Fruit fly (Drosophila melanogaster) whole organism, prepupa: ENCODE measurements around the gene Sodh2.
A peak's percentile ranks its signal among the peaks of the same experiment; 100 is the strongest.

Experiments used
- Blimp-1 ChIP-seq: fragments of 200-800 bp; sonication (Bioruptor generic); optimal IDR thresholded peaks from 3 replicates; lab custom pipeline; 2017; ENCODE audit warnings: missing biosample characterization, missing genetic modification characterization, mild to moderate bottlenecking, moderate library complexity, missing genetic modification reagents
- CG10669 ChIP-seq: fragments of 200-800 bp; sonication (Bioruptor generic); optimal IDR thresholded peaks from 3 replicates; lab custom pipeline; 2018; ENCODE audit warnings: missing biosample characterization, mild to moderate bottlenecking, missing genetic modification characterization, moderate library complexity
- CG11762 ChIP-seq: fragments of 200-800 bp; sonication (Bioruptor generic); optimal IDR thresholded peaks from 3 replicates; lab custom pipeline; 2016; ENCODE audit warnings: missing biosample characterization, missing genetic modification characterization; ENCODE audit not compliant: insufficient read depth
- CG15336 ChIP-seq: fragments of 200-800 bp; sonication (Bioruptor generic); IDR thresholded peaks from 2 replicates; pipeline ENCODE4 v1.3.6; 2022; ENCODE audit warnings: missing biosample characterization, missing genetic modification characterization
- CG1621 ChIP-seq: fragments of 200-800 bp; sonication (Bioruptor generic); optimal IDR thresholded peaks from 3 replicates; lab custom pipeline; 2018; ENCODE audit warnings: missing biosample characterization, mild to moderate bottlenecking, missing genetic modification characterization
- CG3032 ChIP-seq: fragments of 200-800 bp; optimal IDR thresholded peaks from 2 replicates; lab custom pipeline; 2019; ENCODE audit warnings: missing biosample characterization, mild to moderate bottlenecking, missing genetic modification characterization, moderate library complexity
- CG32006 ChIP-seq: fragments of 200-800 bp; sonication (Bioruptor generic); optimal IDR thresholded peaks from 3 replicates; lab custom pipeline; 2017; ENCODE audit warnings: missing biosample characterization, mild to moderate bottlenecking, missing genetic modification characterization
- CG3919 ChIP-seq: fragments of 200-800 bp; sonication (Bioruptor generic); optimal IDR thresholded peaks from 3 replicates; lab custom pipeline; 2016; ENCODE audit warnings: missing biosample characterization, missing genetic modification characterization
- CG6163 ChIP-seq: fragments of 200-800 bp; sonication (Bioruptor generic); IDR thresholded peaks from 3 replicates; pipeline ENCODE4 v1.3.6; 2022; ENCODE audit warnings: missing biosample characterization, missing genetic modification characterization
- CG6276 ChIP-seq: fragments of 200-800 bp; sonication (Bioruptor generic); optimal IDR thresholded peaks from 2 replicates; lab custom pipeline; 2017; ENCODE audit warnings: missing biosample characterization, mild to moderate bottlenecking, missing genetic modification characterization
- CG6792 ChIP-seq: fragments of 200-800 bp; sonication (Bioruptor generic); optimal IDR thresholded peaks from 3 replicates; lab custom pipeline; 2016; ENCODE audit warnings: missing biosample characterization, missing genetic modification characterization
- CG6808 ChIP-seq: fragments of 200-800 bp; sonication (Bioruptor generic); optimal IDR thresholded peaks from 3 replicates; lab custom pipeline; 2017; ENCODE audit warnings: missing biosample characterization, missing genetic modification characterization, mild to moderate bottlenecking, moderate library complexity, missing genetic modification reagents
- CG6854 ChIP-seq: fragments of 200-800 bp; sonication (Bioruptor generic); optimal IDR thresholded peaks from 2 replicates; lab custom pipeline; 2017; ENCODE audit warnings: missing biosample characterization, mild to moderate bottlenecking, missing genetic modification characterization
- CG8119 ChIP-seq: fragments of 200-800 bp; sonication (Bioruptor generic); IDR thresholded peaks from 3 replicates; pipeline ENCODE4 v1.3.6; 2022; ENCODE audit warnings: missing biosample characterization, missing genetic modification characterization
- Eip78C ChIP-seq: fragments of 200-800 bp; sonication (Bioruptor generic); peaks from one replicate; lab custom pipeline; 2016; ENCODE audit warnings: missing biosample characterization, missing genetic modification characterization
- Eip93F ChIP-seq: fragments of 200-800 bp; sonication (Bioruptor generic); optimal IDR thresholded peaks from 2 replicates; lab custom pipeline; 2016; ENCODE audit warnings: missing biosample characterization, mild to moderate bottlenecking, missing genetic modification characterization
- Gug ChIP-seq: fragments of 200-800 bp; sonication (Bioruptor generic); IDR thresholded peaks from 2 replicates; pipeline ENCODE4 v1.3.6; 2022; ENCODE audit warnings: missing biosample characterization, missing genetic modification characterization
- Hr38 ChIP-seq: sonication (Bioruptor generic); optimal IDR thresholded peaks from 2 replicates; lab custom pipeline; 2016; ENCODE audit warnings: missing biosample characterization, missing genetic modification characterization
- Hr39 ChIP-seq: fragments of 200-800 bp; sonication (Bioruptor generic); optimal IDR thresholded peaks from 2 replicates; lab custom pipeline; 2016; ENCODE audit warnings: missing biosample characterization, missing genetic modification characterization
- Hr4 ChIP-seq: fragments of 200-800 bp; sonication (Bioruptor generic); optimal IDR thresholded peaks from 3 replicates; lab custom pipeline; 2016; ENCODE audit warnings: missing biosample characterization, missing genetic modification characterization
- Met ChIP-seq: fragments of 200-800 bp; sonication (Bioruptor generic); optimal IDR thresholded peaks from 3 replicates; lab custom pipeline; 2016; ENCODE audit warnings: missing biosample characterization, missing genetic modification characterization
- OdsH ChIP-seq: fragments of 200-800 bp; sonication (Bioruptor generic); optimal IDR thresholded peaks from 3 replicates; lab custom pipeline; 2016; ENCODE audit warnings: missing biosample characterization, missing genetic modification characterization
- Sox14 ChIP-seq: fragments of 200-800 bp; sonication (Bioruptor generic); optimal IDR thresholded peaks from 3 replicates; lab custom pipeline; 2016; ENCODE audit warnings: missing biosample characterization, missing genetic modification characterization
- acj6 ChIP-seq: fragments of 200-800 bp; sonication (Bioruptor generic); optimal IDR thresholded peaks from 3 replicates; lab custom pipeline; 2016; ENCODE audit warnings: missing biosample characterization, missing genetic modification characterization
- dsx ChIP-seq: fragments of 200-800 bp; optimal IDR thresholded peaks from 3 replicates; lab custom pipeline; 2019; ENCODE audit warnings: missing biosample characterization, mild to moderate bottlenecking, missing genetic modification characterization, moderate library complexity; ENCODE audit not compliant: poor library complexity, severe bottlenecking
- eg ChIP-seq: fragments of 200-800 bp; sonication (Bioruptor generic); IDR thresholded peaks from 3 replicates; pipeline ENCODE4 v1.3.6; 2022; ENCODE audit warnings: missing biosample characterization, missing genetic modification characterization
- fd59A ChIP-seq: fragments of 200-800 bp; sonication (Bioruptor generic); optimal IDR thresholded peaks from 2 replicates; lab custom pipeline; 2017; ENCODE audit warnings: missing biosample characterization, mild to moderate bottlenecking, missing genetic modification characterization, missing genetic modification reagents
- lz ChIP-seq: fragments of 200-800 bp; sonication (Bioruptor generic); optimal IDR thresholded peaks from 3 replicates; lab custom pipeline; 2016; ENCODE audit warnings: missing biosample characterization, missing genetic modification characterization
- net ChIP-seq: fragments of 200-800 bp; sonication (Bioruptor generic); optimal IDR thresholded peaks from 3 replicates; lab custom pipeline; 2016; ENCODE audit warnings: missing biosample characterization, missing genetic modification characterization
- spab ChIP-seq: fragments of 200-800 bp; sonication (Bioruptor generic); optimal IDR thresholded peaks from 2 replicates; lab custom pipeline; 2017; ENCODE audit warnings: missing biosample characterization, mild to moderate bottlenecking, missing genetic modification characterization, missing genetic modification reagents
- ss ChIP-seq, 2 experiments: fragments of 200-800 bp; sonication (Bioruptor generic); optimal IDR thresholded peaks; 2 replicates in 1 of 2; 3 replicates in 1 of 2; lab custom pipeline; 2017 to 2018; ENCODE audit warnings: mild to moderate bottlenecking in 2 of 2, missing biosample characterization in 2 of 2, missing genetic modification characterization in 2 of 2, moderate library complexity in 1 of 2
- svp ChIP-seq: fragments of 200-800 bp; sonication (Bioruptor generic); peaks from one replicate; lab custom pipeline; 2016; ENCODE audit warnings: missing biosample characterization, missing genetic modification characterization
- topi ChIP-seq: fragments of 200-800 bp; sonication (Bioruptor generic); optimal IDR thresholded peaks from 3 replicates; lab custom pipeline; 2016; ENCODE audit warnings: missing biosample characterization, missing genetic modification characterization

The Sodh2 gene

dm6 chr3R:10881824-10882559 lies 5.8 kb downstream of the Sodh2 start, which contains the start of gene Tpc1 (continued):
- peak in 1 of 2 experiments; percentile 30 for TF ChIP-seq ss (GFP tag; optimal IDR thresholded peaks at IDR 0.05; lab: Kevin White, UChicago)
- peak; percentile 43 for TF ChIP-seq CG3032 (tag; lab: Kevin White, UChicago)
- TF ChIP-seq Hr38 (GFP tag; lab: Kevin White, UChicago) = no peak
- TF ChIP-seq CG11762 (GFP tag; lab: Kevin White, UChicago) = no peak
- TF ChIP-seq CG3919 (GFP tag; lab: Kevin White, UChicago) = peak; percentile 47
- TF ChIP-seq CG6276 (GFP tag; lab: Kevin White, UChicago) = no peak
- TF ChIP-seq CG32006 = peak; percentile 5
- peak; percentile 32 for TF ChIP-seq OdsH (GFP tag; lab: Kevin White, UChicago)
- TF ChIP-seq, all 60 proteins: peak for 26

- 0 out of 2 replicates have a peak, but pooled peaks have one; percentile 24 for TF ChIP-seq Gug (GFP tag; lab: Robert Waterston, UW)
- no peak for TF ChIP-seq Blimp-1 (GFP tag; lab: Kevin White, UChicago)
- no peak for TF ChIP-seq ss (GFP tag; optimal IDR thresholded peaks at IDR 0.05; lab: Kevin White, UChicago)
- TF ChIP-seq CG10669 (GFP tag; lab: Kevin White, UChicago) = no peak
- TF ChIP-seq CG8119 (GFP tag; lab: Robert Waterston, UW) = peak; percentile 39; the same call in 2 of the 3 replicates
- no peak for TF ChIP-seq Hr39
- peak; percentile 39 for TF ChIP-seq svp (GFP tag; lab: Kevin White, UChicago)
- no peak for TF ChIP-seq dsx (GFP tag; lab: Kevin White, UChicago)
- TF ChIP-seq CG6276 (GFP tag; lab: Kevin White, UChicago) = peak; percentile 22
- TF ChIP-seq CG6854 (GFP tag; lab: Kevin White, UChicago) = no peak
- no peak for TF ChIP-seq CG3919 (GFP tag; lab: Kevin White, UChicago)
- TF ChIP-seq net (GFP tag; lab: Kevin White, UChicago) = no peak
- TF ChIP-seq Hr4 (GFP tag; lab: Kevin White, UChicago) = peak; percentile 15
- no peak for TF ChIP-seq Sox14 (GFP tag; lab: Kevin White, UChicago)
- TF ChIP-seq Eip93F (GFP tag; lab: Kevin White, UChicago) = no peak
- TF ChIP-seq OdsH (GFP tag; lab: Kevin White, UChicago) = no peak
- no peak for TF ChIP-seq CG6792 (GFP tag; lab: Kevin White, UChicago)
- TF ChIP-seq Eip78C (GFP tag; lab: Kevin White, UChicago) = peak; percentile 64
- TF ChIP-seq CG15336 (GFP tag; lab: Robert Waterston, UW) = peak; percentile 38; the same call in 1 of the 2 replicates
- TF ChIP-seq fd59A (GFP tag; lab: Kevin White, UChicago) = no peak
- no peak for TF ChIP-seq acj6 (GFP tag; lab: Kevin White, UChicago)
- no peak for TF ChIP-seq CG6808 (GFP tag; lab: Kevin White, UChicago)
- TF ChIP-seq lz (GFP tag; lab: Kevin White, UChicago) = no peak
- no peak for TF ChIP-seq spab
- no peak for TF ChIP-seq CG1621 (tag; lab: Kevin White, UChicago)
- no peak for TF ChIP-seq Met (GFP tag; lab: Kevin White, UChicago)
- peak; percentile 79 for TF ChIP-seq eg
- peak; percentile 44; the same call in 1 of the 3 replicates for TF ChIP-seq CG6163 (GFP tag; lab: Robert Waterston, UW)
- TF ChIP-seq topi (GFP tag; lab: Kevin White, UChicago) = no peak
Observed at dm6 chr3R:10884031-10884677, 8.0 kb downstream of the Sodh2 start.

- no peak for TF ChIP-seq CG6276 (GFP tag; lab: Kevin White, UChicago)
- TF ChIP-seq Eip78C (GFP tag; lab: Kevin White, UChicago) = peak; percentile 1
- TF ChIP-seq Sox14 (GFP tag; lab: Kevin White, UChicago) = peak; percentile 8
Observed at dm6 chr3R:10884678-10885421, 8.7 kb downstream of the Sodh2 start, which contains the start of gene CG14696. TSS of gene CG14696 (minus strand) at chr3R:10885001.
